Worm (Caenorhabditis elegans): ENCODE data around the gene Y39G8B.10.
A peak's percentile ranks its signal among the peaks of the same experiment; 100 is the strongest.

- no peak for TF ChIP-seq snpc-4 (tag; optimal IDR thresholded peaks at IDR 0.05)
- no peak for TF ChIP-seq ama-1 (optimal IDR thresholded peaks at IDR 0.05)
- no peak for TF ChIP-seq lin-39 (tag; optimal IDR thresholded peaks at IDR 0.05)
- no peak for TF ChIP-seq skn-1 (tag; optimal IDR thresholded peaks at IDR 0.05)
- no peak for TF ChIP-seq mdl-1 (tag; optimal IDR thresholded peaks at IDR 0.05)
- no peak for TF ChIP-seq lsy-2 (tag; optimal IDR thresholded peaks at IDR 0.05)
- TF ChIP-seq R02D3.7 (tag; optimal IDR thresholded peaks at IDR 0.05) = no peak
- no peak for TF ChIP-seq crh-2 (tag; optimal IDR thresholded peaks at IDR 0.05)
- no peak for TF ChIP-seq ztf-11 (tag; optimal IDR thresholded peaks at IDR 0.05)
- no peak for TF ChIP-seq aly-2 (tag; optimal IDR thresholded peaks at IDR 0.05)
- peak; percentile 22 for TF ChIP-seq sma-9 (GFP tag; optimal IDR thresholded peaks at IDR 0.05)
- no peak for TF ChIP-seq sma-9 (tag; optimal IDR thresholded peaks at IDR 0.05)
Measured at ce11 chrII:13979833-13980513, 2.9 kb downstream of the Y39G8B.10 start, which contains the start of gene sre-48.
